Fruit fly (Drosophila melanogaster) whole organism, embryonic: ENCODE data around the gene Ppi1.

Experiments
- CG1024 ChIP-seq: fragments of 200-800 bp; sonication (Bioruptor generic); IDR thresholded peaks from 2 replicates; pipeline ENCODE4 v1.3.6; 2022; ENCODE audit warnings: missing biosample characterization, missing genetic modification characterization
- CG10959 ChIP-seq: fragments of 200-800 bp; sonication (Bioruptor generic); IDR thresholded peaks from 2 replicates; pipeline ENCODE4 v1.3.6; 2022; ENCODE audit warnings: missing biosample characterization, missing genetic modification characterization
- CG12299 ChIP-seq: fragments of 200-800 bp; sonication (Bioruptor generic); optimal IDR thresholded peaks from 2 replicates; lab custom pipeline; 2018; ENCODE audit warnings: missing biosample characterization, mild to moderate bottlenecking, missing genetic modification characterization
- CG12659 ChIP-seq: fragments of 200-800 bp; sonication (Bioruptor generic); optimal IDR thresholded peaks from 3 replicates; lab custom pipeline; 2017; ENCODE audit warnings: mild to moderate bottlenecking, missing biosample characterization, missing genetic modification reagents, missing genetic modification characterization
- CG13123 ChIP-seq: fragments of 200-800 bp; sonication (Bioruptor generic); optimal IDR thresholded peaks from 2 replicates; lab custom pipeline; 2016; ENCODE audit warnings: missing biosample characterization, missing genetic modification characterization
- CG14014 ChIP-seq: fragments of 200-800 bp; sonication (Bioruptor generic); IDR thresholded peaks from 2 replicates; pipeline ENCODE4 v1.3.6; 2022; ENCODE audit warnings: missing biosample characterization, missing genetic modification characterization
- CG15269 ChIP-seq: fragments of 200-800 bp; sonication (Bioruptor generic); optimal IDR thresholded peaks from 2 replicates; lab custom pipeline; 2018; ENCODE audit warnings: missing biosample characterization, mild to moderate bottlenecking, missing genetic modification characterization, moderate library complexity
- CG1602 ChIP-seq: fragments of 200-800 bp; sonication (Bioruptor generic); optimal IDR thresholded peaks from 3 replicates; lab custom pipeline; 2016; ENCODE audit warnings: missing biosample characterization, missing genetic modification characterization
- CG18262 ChIP-seq: fragments of 200-800 bp; optimal IDR thresholded peaks from 3 replicates; lab custom pipeline; 2019; ENCODE audit warnings: missing biosample characterization, mild to moderate bottlenecking, missing genetic modification characterization, moderate library complexity
- CG2202 ChIP-seq: fragments of 200-800 bp; sonication (Bioruptor generic); optimal IDR thresholded peaks from 2 replicates; lab custom pipeline; 2018; ENCODE audit warnings: missing biosample characterization, mild to moderate bottlenecking, missing genetic modification characterization
- CG31388 ChIP-seq: fragments of 200-800 bp; sonication (Bioruptor generic); optimal IDR thresholded peaks from 2 replicates; lab custom pipeline; 2016; ENCODE audit warnings: missing biosample characterization, missing genetic modification characterization
- CG31441 ChIP-seq: fragments of 200-800 bp; sonication (Bioruptor generic); IDR thresholded peaks from 2 replicates; pipeline ENCODE4 v1.3.6; 2022; ENCODE audit warnings: missing biosample characterization, missing genetic modification characterization
- CG43689 ChIP-seq: fragments of 200-800 bp; sonication (Bioruptor generic); IDR thresholded peaks from 2 replicates; pipeline ENCODE4 v1.3.6; 2022; ENCODE audit warnings: missing biosample characterization, missing genetic modification characterization
- CG6254 ChIP-seq: fragments of 200-800 bp; sonication (Bioruptor generic); optimal IDR thresholded peaks from 3 replicates; lab custom pipeline; 2017; ENCODE audit warnings: mild to moderate bottlenecking, missing biosample characterization, missing genetic modification reagents, missing genetic modification characterization
- CG6765 ChIP-seq: fragments of 200-800 bp; sonication (Bioruptor generic); optimal IDR thresholded peaks from 3 replicates; lab custom pipeline; 2017; ENCODE audit warnings: missing biosample characterization, mild to moderate bottlenecking, missing genetic modification characterization
- CG7839 ChIP-seq: fragments of 200-800 bp; sonication (Bioruptor generic); optimal IDR thresholded peaks from 3 replicates; lab custom pipeline; 2018; ENCODE audit warnings: missing biosample characterization, mild to moderate bottlenecking, missing genetic modification characterization, moderate library complexity
- CG8765 ChIP-seq: fragments of 200-800 bp; sonication (Bioruptor generic); IDR thresholded peaks from 2 replicates; pipeline ENCODE4 v1.3.6; 2022; ENCODE audit warnings: missing biosample characterization, missing genetic modification characterization
- CG9797 ChIP-seq: fragments of 200-800 bp; sonication (Bioruptor generic); optimal IDR thresholded peaks from 3 replicates; lab custom pipeline; 2018; ENCODE audit warnings: missing biosample characterization, mild to moderate bottlenecking, missing genetic modification characterization
- Dip2 ChIP-seq: fragments of 200-800 bp; sonication (Bioruptor generic); IDR thresholded peaks from 2 replicates; pipeline ENCODE4 v1.3.6; 2022; ENCODE audit warnings: missing biosample characterization, missing genetic modification characterization
- Dp ChIP-seq: fragments of 200-800 bp; sonication (Bioruptor generic); optimal IDR thresholded peaks from 2 replicates; lab custom pipeline; 2018; ENCODE audit warnings: missing biosample characterization, mild to moderate bottlenecking, missing genetic modification characterization, moderate library complexity
- Hmr ChIP-seq: fragments of 200-800 bp; sonication (Bioruptor generic); optimal IDR thresholded peaks from 3 replicates; lab custom pipeline; 2017; ENCODE audit warnings: mild to moderate bottlenecking, missing biosample characterization, missing genetic modification reagents, missing genetic modification characterization
- Hr51 ChIP-seq, 2 experiments: fragments of 200-800 bp; sonication (Bioruptor generic); optimal IDR thresholded peaks; 2 replicates in 1 of 2; 3 replicates in 1 of 2; lab custom pipeline; 2016 to 2018; ENCODE audit warnings: missing biosample characterization in 2 of 2, missing genetic modification characterization in 2 of 2, mild to moderate bottlenecking in 1 of 2, moderate library complexity in 1 of 2
- Jarid2 ChIP-seq: fragments of 200-800 bp; sonication (Bioruptor generic); optimal IDR thresholded peaks from 3 replicates; lab custom pipeline; 2017; ENCODE audit warnings: mild to moderate bottlenecking, missing biosample characterization, missing genetic modification reagents, missing genetic modification characterization
- MBD-R2 ChIP-seq: fragments of 200-800 bp; sonication (Bioruptor generic); IDR thresholded peaks from 2 replicates; pipeline ENCODE4 v1.3.6; 2022; ENCODE audit warnings: missing biosample characterization, missing genetic modification characterization
- MESR4 ChIP-seq: fragments of 200-800 bp; sonication (Bioruptor generic); optimal IDR thresholded peaks from 2 replicates; lab custom pipeline; 2018; ENCODE audit warnings: missing biosample characterization, mild to moderate bottlenecking, missing genetic modification characterization, moderate library complexity
- Myb ChIP-seq: fragments of 200-800 bp; sonication (Bioruptor generic); optimal IDR thresholded peaks from 2 replicates; lab custom pipeline; 2016; ENCODE audit warnings: missing biosample characterization, missing genetic modification characterization
- Nf-YC ChIP-seq: fragments of 200-800 bp; optimal IDR thresholded peaks from 3 replicates; lab custom pipeline; 2019; ENCODE audit warnings: missing biosample characterization, mild to moderate bottlenecking, missing genetic modification characterization, moderate library complexity
- Optix ChIP-seq: fragments of 200-800 bp; sonication (Bioruptor generic); IDR thresholded peaks from 3 replicates; pipeline ENCODE4 v1.3.6; 2022; ENCODE audit warnings: missing biosample characterization, missing genetic modification characterization
- Stat92E ChIP-seq, 3 experiments: fragments of >200 bp in 2 of 3; fragments of 200-800 bp in 1 of 3; sonication (Bioruptor generic) in 1 of 3; optimal IDR thresholded peaks; 2 replicates each; lab custom pipeline; 2017 to 2019; ENCODE audit warnings: missing biosample characterization in 3 of 3, missing genetic modification characterization in 3 of 3, mild to moderate bottlenecking in 1 of 3, moderate library complexity in 1 of 3
- Vsx1 ChIP-seq: fragments of 200-800 bp; sonication (Bioruptor generic); optimal IDR thresholded peaks from 2 replicates; lab custom pipeline; 2017; ENCODE audit warnings: missing biosample characterization, mild to moderate bottlenecking, missing genetic modification characterization, missing genetic modification reagents
- ash1 ChIP-seq: fragments of 200-800 bp; sonication (Bioruptor generic); optimal IDR thresholded peaks from 2 replicates; lab custom pipeline; 2018; ENCODE audit warnings: missing biosample characterization, mild to moderate bottlenecking, missing genetic modification characterization
- bsh ChIP-seq, 2 experiments: fragments of 200-800 bp; sonication (Bioruptor generic); optimal IDR thresholded peaks; 2 replicates each; lab custom pipeline; 2017 to 2018; ENCODE audit warnings: mild to moderate bottlenecking in 2 of 2, missing biosample characterization in 2 of 2, missing genetic modification characterization in 2 of 2, moderate library complexity in 1 of 2
- cas ChIP-seq: fragments of 200-800 bp; sonication (Bioruptor generic); IDR thresholded peaks from 2 replicates; pipeline ENCODE4 v1.3.6; 2022; ENCODE audit warnings: missing biosample characterization, missing genetic modification characterization
- crp ChIP-seq, 2 experiments: fragments of 200-800 bp; sonication (Bioruptor generic); optimal IDR thresholded peaks; 2 replicates in 1 of 2; 3 replicates in 1 of 2; lab custom pipeline; 2017; ENCODE audit warnings: missing biosample characterization in 2 of 2, missing genetic modification characterization in 2 of 2, mild to moderate bottlenecking in 1 of 2, moderate library complexity in 1 of 2
- fd96Cb ChIP-seq: fragments of 200-800 bp; sonication (Bioruptor generic); optimal IDR thresholded peaks from 2 replicates; lab custom pipeline; 2018; ENCODE audit warnings: missing biosample characterization, mild to moderate bottlenecking, missing genetic modification characterization, moderate library complexity
- gfzf ChIP-seq: fragments of 200-800 bp; sonication (Bioruptor generic); optimal IDR thresholded peaks from 2 replicates; lab custom pipeline; 2016; ENCODE audit warnings: missing biosample characterization, mild to moderate bottlenecking, missing genetic modification characterization, moderate library complexity
- hbn ChIP-seq: fragments of 200-800 bp; sonication (Bioruptor generic); IDR thresholded peaks from 2 replicates; pipeline ENCODE4 v1.3.6; 2022; ENCODE audit warnings: missing biosample characterization, missing genetic modification characterization; ENCODE audit not compliant: partially characterized antibody
- her ChIP-seq: fragments of 200-800 bp; sonication (Bioruptor generic); optimal IDR thresholded peaks from 2 replicates; lab custom pipeline; 2016; ENCODE audit warnings: missing biosample characterization, missing genetic modification characterization
- kah ChIP-seq: fragments of 200-800 bp; sonication (Bioruptor generic); optimal IDR thresholded peaks from 2 replicates; lab custom pipeline; 2018; ENCODE audit warnings: missing biosample characterization, mild to moderate bottlenecking, missing genetic modification characterization
- knrl ChIP-seq: fragments of 200-800 bp; sonication (Bioruptor generic); IDR thresholded peaks from 3 replicates; pipeline ENCODE4 v1.3.6; 2022; ENCODE audit warnings: missing biosample characterization, missing genetic modification characterization; ENCODE audit not compliant: partially characterized antibody
- mirr ChIP-seq: fragments of 200-800 bp; sonication (Bioruptor generic); optimal IDR thresholded peaks from 3 replicates; lab custom pipeline; 2018; ENCODE audit warnings: missing biosample characterization, mild to moderate bottlenecking, missing genetic modification characterization
- pita ChIP-seq: fragments of 200-800 bp; sonication (Bioruptor generic); optimal IDR thresholded peaks from 2 replicates; lab custom pipeline; 2017; ENCODE audit warnings: missing biosample characterization, mild to moderate bottlenecking, missing genetic modification characterization
- pzg ChIP-seq: fragments of 200-800 bp; sonication (Bioruptor generic); optimal IDR thresholded peaks from 3 replicates; lab custom pipeline; 2018; ENCODE audit warnings: missing biosample characterization, mild to moderate bottlenecking, missing genetic modification characterization, moderate library complexity
- salm ChIP-seq: fragments of 200-800 bp; sonication (Bioruptor generic); optimal IDR thresholded peaks from 2 replicates; lab custom pipeline; 2018; ENCODE audit warnings: missing biosample characterization, mild to moderate bottlenecking, missing genetic modification characterization
- stwl ChIP-seq: fragments of 200-800 bp; sonication (Bioruptor generic); optimal IDR thresholded peaks from 3 replicates; lab custom pipeline; 2018; ENCODE audit warnings: missing biosample characterization, mild to moderate bottlenecking, missing genetic modification characterization, moderate library complexity
- trem ChIP-seq: fragments of 200-800 bp; optimal IDR thresholded peaks from 3 replicates; lab custom pipeline; 2019; ENCODE audit warnings: missing biosample characterization, mild to moderate bottlenecking, missing genetic modification characterization, moderate library complexity
- wek ChIP-seq: fragments of 200-800 bp; sonication (Bioruptor generic); optimal IDR thresholded peaks from 3 replicates; lab custom pipeline; 2018; ENCODE audit warnings: missing biosample characterization, mild to moderate bottlenecking, missing genetic modification characterization, moderate library complexity
- z ChIP-seq: fragments of 200-800 bp; sonication (Bioruptor generic); IDR thresholded peaks from 3 replicates; pipeline ENCODE4 v1.3.6; 2022; ENCODE audit warnings: missing biosample characterization, missing genetic modification characterization

Gene Ppi1

dm6 chr3R:30129019-30129418, at the start of gene Ppi1:
Gene Ppi1, minus strand, starts transcription at chr3R:30129119.
- TF ChIP-seq Hmr (GFP tag; lab: Kevin White, UChicago), result no peak
- no peak for TF ChIP-seq Jarid2
- no peak for TF ChIP-seq CG1602 (GFP tag; lab: Kevin White, UChicago)
- TF ChIP-seq her (GFP tag; lab: Kevin White, UChicago), result no peak
- no peak for TF ChIP-seq stwl (tag; lab: Kevin White, UChicago)
- TF ChIP-seq CG6254 (GFP tag; lab: Kevin White, UChicago), result no peak
- no peak for TF ChIP-seq CG13123 (GFP tag; lab: Kevin White, UChicago)
- TF ChIP-seq CG31388, result no peak
- no peak for TF ChIP-seq z (GFP tag; lab: Robert Waterston, UW)
- TF ChIP-seq cas (GFP tag; lab: Robert Waterston, UW), result no peak

DNA sequence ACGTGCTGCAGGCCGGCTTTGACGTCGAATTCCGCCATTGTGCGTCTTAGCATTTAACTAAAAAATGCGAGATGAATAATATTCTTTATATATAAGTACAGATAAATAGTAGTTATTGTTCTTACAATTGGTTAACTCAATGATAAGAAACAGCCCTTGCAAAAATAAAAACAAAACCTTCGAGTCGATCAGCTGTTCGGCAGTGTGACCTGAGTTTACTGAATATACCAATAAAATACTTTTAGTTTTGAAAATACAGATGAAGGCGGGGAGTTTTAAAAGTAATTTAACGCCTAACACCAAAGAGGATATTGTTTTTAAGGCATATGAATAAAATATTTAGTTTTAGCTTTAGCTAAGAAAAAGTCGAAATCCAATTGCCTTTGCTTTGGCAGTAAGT, 48.6 kb upstream of the Ppi1 start, which contains the start of the genes CG1983 and CG15530:
Gene CG1983 (minus strand): TSS at position 207 of the 400 bp plus-strand sequence.
Gene CG15530 (plus strand): TSS at position 384 of the 400 bp plus-strand sequence.
- no peak for TF ChIP-seq CG8765 (GFP tag; lab: Robert Waterston, UW)
- no peak for TF ChIP-seq kah
- no peak for TF ChIP-seq CG2202 (tag; lab: Kevin White, UChicago)
- no peak for TF ChIP-seq CG7839 (tag; lab: Kevin White, UChicago)
- TF ChIP-seq knrl (GFP tag; lab: Robert Waterston, UW), result no peak
- peak; percentile 80 for TF ChIP-seq Dp (GFP tag; lab: Kevin White, UChicago)
- TF ChIP-seq mirr (GFP tag; lab: Kevin White, UChicago), result no peak
- TF ChIP-seq Optix (GFP tag; lab: Robert Waterston, UW), result no peak
- TF ChIP-seq pzg (GFP tag; lab: Kevin White, UChicago), result peak; percentile 37
- no peak for TF ChIP-seq CG10959 (GFP tag; lab: Robert Waterston, UW)
- TF ChIP-seq salm (tag; lab: Kevin White, UChicago), result no peak
- no peak for TF ChIP-seq Vsx1
- no peak for TF ChIP-seq z (GFP tag; lab: Robert Waterston, UW)
- TF ChIP-seq Hr51 (GFP tag; optimal IDR thresholded peaks at IDR 0.05; lab: Kevin White, UChicago), result no peak
- TF ChIP-seq gfzf, result peak; percentile 47
- peak; percentile 36 to 89 for TF ChIP-seq crp (GFP tag; optimal IDR thresholded peaks at IDR 0.05; lab: Kevin White, UChicago)
- TF ChIP-seq trem, result peak; percentile 94
- TF ChIP-seq bsh (GFP tag; optimal IDR thresholded peaks at IDR 0.05; lab: Kevin White, UChicago), result no peak
- no peak for TF ChIP-seq CG12299 (tag; lab: Kevin White, UChicago)
- no peak for TF ChIP-seq Dip2 (GFP tag; lab: Robert Waterston, UW)
- peak; percentile 47 for TF ChIP-seq Myb (GFP tag; lab: Kevin White, UChicago)
- TF ChIP-seq hbn, result 0 out of 2 replicates have a peak, but pooled peaks have one; percentile 27
- TF ChIP-seq CG43689, result no peak
- no peak for TF ChIP-seq CG1602 (GFP tag; lab: Kevin White, UChicago)
- TF ChIP-seq CG9797 (GFP tag; lab: Kevin White, UChicago), result peak; percentile 50
- no peak for TF ChIP-seq Nf-YC
- peak; percentile 7 for TF ChIP-seq MESR4
- TF ChIP-seq wek, result no peak
- no peak for TF ChIP-seq ash1 (GFP tag; lab: Kevin White, UChicago)
- no peak for TF ChIP-seq CG12659
- TF ChIP-seq CG15269 (tag; lab: Kevin White, UChicago), result no peak
- TF ChIP-seq CG14014 (GFP tag; lab: Robert Waterston, UW), result no peak
- TF ChIP-seq Stat92E (GFP tag; optimal IDR thresholded peaks at IDR 0.05; lab: Kevin White, UChicago), result no peak
- TF ChIP-seq CG18262 (tag; lab: Kevin White, UChicago), result no peak
- no peak for TF ChIP-seq CG31441 (GFP tag; lab: Robert Waterston, UW)
- TF ChIP-seq MBD-R2 (GFP tag; lab: Robert Waterston, UW), result peak; percentile 64
- TF ChIP-seq fd96Cb (tag; lab: Kevin White, UChicago), result no peak
- no peak for TF ChIP-seq CG6765
- no peak for TF ChIP-seq pita
- no peak for TF ChIP-seq CG1024 (GFP tag; lab: Robert Waterston, UW)
